Fruit fly (Drosophila melanogaster) whole organism: Measurements from ENCODE around the gene CG13920.

Experiments
- CG8478 ChIP-seq: fragments of >200 bp; optimal IDR thresholded peaks from 2 replicates; lab custom pipeline; 2018; ENCODE audit warnings: inconsistent platforms
- Dll ChIP-seq: fragments of >200 bp; optimal IDR thresholded peaks from 2 replicates; lab custom pipeline; 2017
- EcR ChIP-seq, 2 experiments: fragments of >200 bp; optimal IDR thresholded peaks; 2 replicates each; lab custom pipeline; 2017; ENCODE audit warnings: missing biosample characterization in 2 of 2, missing genetic modification characterization in 2 of 2, missing genetic modification reagents in 2 of 2
- psq ChIP-seq: fragments of >200 bp; optimal IDR thresholded peaks from 2 replicates; lab custom pipeline; 2017

- TF ChIP-seq Dll (lab: Kevin White, UChicago) (no peak), CG8478 (no peak), EcR (GFP tag; optimal IDR thresholded peaks at IDR 0.05; lab: Kevin White, UChicago) (no peak), psq (lab: Kevin White, UChicago) (no peak)
These were observed 13.1 kb downstream of the CG13920 start for dm6 chr3L:1661738-1662370.
